Fruit fly (Drosophila melanogaster) whole organism, embryonic: ENCODE results near the gene CG33288.
A peak's percentile ranks its signal among the peaks of the same experiment; 100 is the strongest.

ENCODE experiments used
- C15 ChIP-seq: fragments of 200-800 bp; sonication (Bioruptor generic); IDR thresholded peaks from 3 replicates; pipeline ENCODE4 v1.3.6; 2022; ENCODE audit warnings: missing biosample characterization, missing genetic modification characterization
- CG11696 ChIP-seq: fragments of 200-800 bp; sonication (Bioruptor generic); IDR thresholded peaks from 2 replicates; pipeline ENCODE4 v1.3.6; 2022; ENCODE audit warnings: missing biosample characterization, missing genetic modification characterization
- CG12219 ChIP-seq: fragments of 200-800 bp; sonication (Bioruptor generic); optimal IDR thresholded peaks from 3 replicates; lab custom pipeline; 2018; ENCODE audit warnings: missing biosample characterization, mild to moderate bottlenecking, missing genetic modification characterization
- CG12236 ChIP-seq: fragments of 200-800 bp; sonication (Bioruptor generic); optimal IDR thresholded peaks from 2 replicates; lab custom pipeline; 2016; ENCODE audit warnings: missing biosample characterization, missing genetic modification characterization
- CG16815 ChIP-seq: fragments of 200-800 bp; sonication (Bioruptor generic); optimal IDR thresholded peaks from 3 replicates; lab custom pipeline; 2017; ENCODE audit warnings: missing biosample characterization, mild to moderate bottlenecking, missing genetic modification characterization
- CG2120 ChIP-seq: fragments of 200-800 bp; sonication (Bioruptor generic); optimal IDR thresholded peaks from 3 replicates; lab custom pipeline; 2016; ENCODE audit warnings: missing biosample characterization, missing genetic modification characterization
- CG2199 ChIP-seq: fragments of 200-800 bp; sonication (Bioruptor generic); IDR thresholded peaks from 3 replicates; pipeline ENCODE4 v1.3.6; 2022; ENCODE audit warnings: missing biosample characterization, missing genetic modification characterization
- CG2202 ChIP-seq: fragments of 200-800 bp; sonication (Bioruptor generic); optimal IDR thresholded peaks from 2 replicates; lab custom pipeline; 2018; ENCODE audit warnings: missing biosample characterization, mild to moderate bottlenecking, missing genetic modification characterization
- CG2712 ChIP-seq: fragments of 200-800 bp; optimal IDR thresholded peaks from 3 replicates; lab custom pipeline; 2019; ENCODE audit warnings: missing biosample characterization, mild to moderate bottlenecking, missing genetic modification characterization, moderate library complexity
- CG30020 ChIP-seq: fragments of 200-800 bp; optimal IDR thresholded peaks from 2 replicates; lab custom pipeline; 2019; ENCODE audit warnings: missing biosample characterization, mild to moderate bottlenecking, missing genetic modification characterization, moderate library complexity
- CG34224 ChIP-seq: fragments of 200-800 bp; sonication (Bioruptor generic); IDR thresholded peaks from 3 replicates; pipeline ENCODE4 v1.3.6; 2022; ENCODE audit warnings: missing biosample characterization, missing genetic modification characterization; ENCODE audit not compliant: partially characterized antibody
- CG4328 ChIP-seq: fragments of 200-800 bp; sonication (Bioruptor generic); optimal IDR thresholded peaks from 3 replicates; lab custom pipeline; 2017; ENCODE audit warnings: missing biosample characterization, missing genetic modification reagents, missing genetic modification characterization
- CG5953 ChIP-seq: fragments of 200-800 bp; sonication (Bioruptor generic); IDR thresholded peaks from 2 replicates; pipeline ENCODE4 v1.3.6; 2022; ENCODE audit warnings: missing biosample characterization, missing genetic modification characterization
- CG9609 ChIP-seq: fragments of 200-800 bp; sonication (Bioruptor generic); optimal IDR thresholded peaks from 3 replicates; lab custom pipeline; 2016; ENCODE audit warnings: missing biosample characterization, missing genetic modification characterization
- CoRest ChIP-seq: fragments of 200-800 bp; sonication (Bioruptor generic); optimal IDR thresholded peaks from 3 replicates; lab custom pipeline; 2018; ENCODE audit warnings: missing biosample characterization, mild to moderate bottlenecking, missing genetic modification characterization, moderate library complexity
- Dad ChIP-seq: fragments of 200-800 bp; sonication (Bioruptor generic); optimal IDR thresholded peaks from 3 replicates; lab custom pipeline; 2016; ENCODE audit warnings: missing biosample characterization, missing genetic modification characterization
- HLH4C ChIP-seq: fragments of 200-800 bp; sonication (Bioruptor generic); IDR thresholded peaks from 3 replicates; pipeline ENCODE4 v1.3.6; 2022; ENCODE audit warnings: missing biosample characterization, missing genetic modification characterization; ENCODE audit not compliant: partially characterized antibody
- Hsf ChIP-seq: fragments of 200-800 bp; sonication (Bioruptor generic); optimal IDR thresholded peaks from 3 replicates; lab custom pipeline; 2016; ENCODE audit warnings: missing biosample characterization, missing genetic modification characterization
- Jarid2 ChIP-seq: fragments of 200-800 bp; sonication (Bioruptor generic); optimal IDR thresholded peaks from 3 replicates; lab custom pipeline; 2017; ENCODE audit warnings: mild to moderate bottlenecking, missing biosample characterization, missing genetic modification reagents, missing genetic modification characterization
- Kr ChIP-seq: fragments of 200-800 bp; sonication (Bioruptor generic); optimal IDR thresholded peaks from 2 replicates; lab custom pipeline; 2017; ENCODE audit warnings: missing biosample characterization, mild to moderate bottlenecking, missing genetic modification characterization
- MESR4 ChIP-seq: fragments of 200-800 bp; sonication (Bioruptor generic); optimal IDR thresholded peaks from 2 replicates; lab custom pipeline; 2018; ENCODE audit warnings: missing biosample characterization, mild to moderate bottlenecking, missing genetic modification characterization, moderate library complexity
- NC2β ChIP-seq: fragments of 200-800 bp; sonication (Bioruptor generic); optimal IDR thresholded peaks from 2 replicates; lab custom pipeline; 2016; ENCODE audit warnings: missing biosample characterization, missing genetic modification characterization
- NfI ChIP-seq: fragments of 200-800 bp; sonication (Bioruptor generic); optimal IDR thresholded peaks from 3 replicates; lab custom pipeline; 2018; ENCODE audit warnings: missing biosample characterization, mild to moderate bottlenecking, missing genetic modification characterization, moderate library complexity
- Opbp ChIP-seq: fragments of 200-800 bp; sonication (Bioruptor generic); IDR thresholded peaks from 3 replicates; pipeline ENCODE4 v1.3.6; 2022; ENCODE audit warnings: missing biosample characterization, missing genetic modification characterization; ENCODE audit not compliant: partially characterized antibody
- Poxn ChIP-seq: fragments of 200-800 bp; sonication (Bioruptor generic); IDR thresholded peaks from 2 replicates; pipeline ENCODE4 v1.3.6; 2022; ENCODE audit warnings: missing biosample characterization, missing genetic modification characterization
- Sry-β ChIP-seq: fragments of 200-800 bp; sonication (Bioruptor generic); optimal IDR thresholded peaks from 2 replicates; lab custom pipeline; 2018; ENCODE audit warnings: missing biosample characterization, mild to moderate bottlenecking, missing genetic modification characterization, moderate library complexity
- aop ChIP-seq: fragments of 200-800 bp; sonication (Bioruptor generic); IDR thresholded peaks from 2 replicates; pipeline ENCODE4 v1.3.6; 2022; ENCODE audit warnings: missing biosample characterization, missing genetic modification characterization
- ase ChIP-seq: fragments of 200-800 bp; sonication (Bioruptor generic); IDR thresholded peaks from 3 replicates; pipeline ENCODE4 v1.3.6; 2022; ENCODE audit warnings: missing biosample characterization, missing genetic modification characterization
- ato ChIP-seq: fragments of 200-800 bp; sonication (Bioruptor generic); IDR thresholded peaks from 2 replicates; pipeline ENCODE4 v1.3.6; 2022; ENCODE audit warnings: missing biosample characterization, missing genetic modification characterization; ENCODE audit not compliant: partially characterized antibody
- bbx ChIP-seq: fragments of 200-800 bp; sonication (Bioruptor generic); IDR thresholded peaks from 2 replicates; pipeline ENCODE4 v1.3.6; 2022; ENCODE audit warnings: missing biosample characterization, missing genetic modification characterization; ENCODE audit not compliant: partially characterized antibody
- chif ChIP-seq, 2 experiments: fragments of 200-800 bp; sonication (Bioruptor generic); optimal IDR thresholded peaks; 3 replicates each; lab custom pipeline; 2016; ENCODE audit warnings: missing biosample characterization in 2 of 2, missing genetic modification characterization in 2 of 2
- crol ChIP-seq: fragments of 200-800 bp; sonication (Bioruptor generic); IDR thresholded peaks from 2 replicates; pipeline ENCODE4 v1.3.6; 2022; ENCODE audit warnings: missing biosample characterization, missing genetic modification characterization
- cwo ChIP-seq: fragments of 200-800 bp; sonication (Bioruptor generic); optimal IDR thresholded peaks from 3 replicates; lab custom pipeline; 2017; ENCODE audit warnings: missing biosample characterization, missing genetic modification characterization, mild to moderate bottlenecking, moderate library complexity, missing genetic modification reagents
- dimm ChIP-seq: fragments of 200-800 bp; sonication (Bioruptor generic); IDR thresholded peaks from 2 replicates; pipeline ENCODE4 v1.3.6; 2022; ENCODE audit warnings: missing biosample characterization, missing genetic modification characterization
- grn ChIP-seq: fragments of 200-800 bp; sonication (Bioruptor generic); optimal IDR thresholded peaks from 3 replicates; lab custom pipeline; 2017; ENCODE audit warnings: missing biosample characterization, missing genetic modification characterization
- h ChIP-seq: fragments of >200 bp; optimal IDR thresholded peaks from 2 replicates; lab custom pipeline; 2017
- hbn ChIP-seq: fragments of 200-800 bp; sonication (Bioruptor generic); IDR thresholded peaks from 2 replicates; pipeline ENCODE4 v1.3.6; 2022; ENCODE audit warnings: missing biosample characterization, missing genetic modification characterization; ENCODE audit not compliant: partially characterized antibody
- her ChIP-seq: fragments of 200-800 bp; sonication (Bioruptor generic); optimal IDR thresholded peaks from 2 replicates; lab custom pipeline; 2016; ENCODE audit warnings: missing biosample characterization, missing genetic modification characterization
- ind ChIP-seq: fragments of 200-800 bp; sonication (Bioruptor generic); optimal IDR thresholded peaks from 3 replicates; lab custom pipeline; 2016; ENCODE audit warnings: missing biosample characterization, missing genetic modification characterization
- mam ChIP-seq: fragments of 200-800 bp; sonication (Bioruptor generic); optimal IDR thresholded peaks from 3 replicates; lab custom pipeline; 2016; ENCODE audit warnings: missing biosample characterization, missing genetic modification characterization
- nerfin-1 ChIP-seq: fragments of 200-800 bp; sonication (Bioruptor generic); optimal IDR thresholded peaks from 3 replicates; lab custom pipeline; 2019; ENCODE audit warnings: missing biosample characterization, mild to moderate bottlenecking, missing genetic modification characterization, moderate library complexity
- nmo ChIP-seq: fragments of 200-800 bp; sonication (Bioruptor generic); optimal IDR thresholded peaks from 2 replicates; lab custom pipeline; 2018; ENCODE audit warnings: missing biosample characterization, mild to moderate bottlenecking, missing genetic modification characterization, moderate library complexity
- otp ChIP-seq: fragments of 200-800 bp; sonication (Bioruptor generic); IDR thresholded peaks from 3 replicates; pipeline ENCODE4, ENCODE4 v1.3.6; 2022; ENCODE audit warnings: missing biosample characterization, missing genetic modification characterization
- pan ChIP-seq, 4 experiments: fragments of >200 bp in 3 of 4; fragments of 200-800 bp in 1 of 4; sonication (Bioruptor generic) in 1 of 4; optimal IDR thresholded peaks in 3 of 4; IDR thresholded peaks in 1 of 4; 2 replicates each; pipeline versions ENCODE4 v1.3.6 to Lab custom; 2017 to 2022; ENCODE audit warnings: missing biosample characterization in 2 of 4, missing genetic modification characterization in 2 of 4, mixed read lengths in 1 of 4
- pzg ChIP-seq: fragments of 200-800 bp; sonication (Bioruptor generic); optimal IDR thresholded peaks from 3 replicates; lab custom pipeline; 2018; ENCODE audit warnings: missing biosample characterization, mild to moderate bottlenecking, missing genetic modification characterization, moderate library complexity
- shn ChIP-seq: fragments of 200-800 bp; sonication (Bioruptor generic); optimal IDR thresholded peaks from 3 replicates; lab custom pipeline; 2016; ENCODE audit warnings: missing biosample characterization, missing genetic modification characterization
- tup ChIP-seq: fragments of 200-800 bp; sonication (Bioruptor generic); optimal IDR thresholded peaks from 2 replicates; lab custom pipeline; 2016; ENCODE audit warnings: missing biosample characterization, mild to moderate bottlenecking, missing genetic modification characterization, moderate library complexity
- unpg ChIP-seq: fragments of 200-800 bp; sonication (Bioruptor generic); optimal IDR thresholded peaks from 3 replicates; lab custom pipeline; 2018; ENCODE audit warnings: missing biosample characterization, mild to moderate bottlenecking, missing genetic modification characterization, moderate library complexity
- wek ChIP-seq: fragments of 200-800 bp; sonication (Bioruptor generic); optimal IDR thresholded peaks from 3 replicates; lab custom pipeline; 2018; ENCODE audit warnings: missing biosample characterization, mild to moderate bottlenecking, missing genetic modification characterization, moderate library complexity
- zen ChIP-seq: fragments of 200-800 bp; sonication (Bioruptor generic); optimal IDR thresholded peaks from 3 replicates; lab custom pipeline; 2018; ENCODE audit warnings: missing biosample characterization, mild to moderate bottlenecking, missing genetic modification characterization, moderate library complexity

Gene CG33288

DNA sequence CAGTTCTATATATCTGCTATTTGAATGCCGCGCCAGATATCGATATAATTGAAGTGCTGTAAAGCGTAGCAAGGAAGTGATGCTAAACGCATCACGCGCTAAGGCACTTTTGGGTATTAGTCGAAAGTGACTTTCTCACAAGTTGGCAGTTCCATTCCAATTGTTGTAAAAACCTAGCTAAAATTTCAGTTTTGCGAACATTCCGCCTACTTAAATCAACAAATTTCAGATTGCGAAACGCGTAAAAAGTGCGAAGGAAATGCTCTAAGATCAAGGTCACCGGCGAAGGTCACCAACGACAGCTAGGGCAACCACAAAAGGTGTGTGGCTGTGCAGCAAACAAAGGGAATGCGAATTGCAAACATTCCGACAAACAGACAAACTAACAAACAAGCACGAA is 18.1 kb downstream of the CG33288 start, which contains the start of gene Syx7 (continued):
- TF ChIP-seq h (lab: Kevin White, UChicago) (no peak), ase (no peak), bbx (GFP tag; lab: Robert Waterston, UW) (peak; percentile 37; the same call in 1 of the 2 replicates), grn (GFP tag; lab: Kevin White, UChicago) (no peak), chif (GFP tag; optimal IDR thresholded peaks at IDR 0.05; lab: Kevin White, UChicago) (no peak), CG9609 (GFP tag; lab: Kevin White, UChicago) (peak; percentile 38), aop (GFP tag; lab: Robert Waterston, UW) (no peak), nmo (GFP tag; lab: Kevin White, UChicago) (peak; percentile 64), dimm (GFP tag; lab: Robert Waterston, UW) (no peak), NC2β (peak; percentile 48), CG2202 (tag; lab: Kevin White, UChicago) (no peak), CG2120 (peak; percentile 64), crol (GFP tag; lab: Robert Waterston, UW) (no peak), CG30020 (tag; lab: Kevin White, UChicago) (peak; percentile 2), Sry-β (GFP tag; lab: Kevin White, UChicago) (peak; percentile 80), MESR4 (GFP tag; lab: Kevin White, UChicago) (peak; percentile 82), Hsf (GFP tag; lab: Kevin White, UChicago) (peak; percentile 25), CG11696 (GFP tag; lab: Robert Waterston, UW) (no peak), unpg (GFP tag; lab: Kevin White, UChicago) (no peak), CG34224 (GFP tag; lab: Robert Waterston, UW) (peak; percentile 62; the same call in 2 of the 3 replicates), zen (tag; lab: Kevin White, UChicago) (peak; percentile 3), pzg (GFP tag; lab: Kevin White, UChicago) (peak; percentile 96), CG2199 (no peak), wek (GFP tag; lab: Kevin White, UChicago) (no peak), Kr (GFP tag; lab: Kevin White, UChicago) (no peak), mam (peak; percentile 59), Opbp (peak; percentile 78), ind (GFP tag; lab: Kevin White, UChicago) (no peak), CG12236 (GFP tag; lab: Kevin White, UChicago) (no peak), NfI (peak; percentile 1), HLH4C (no peak; the same call in 1 of the 3 replicates), her (peak; percentile 60), pan (optimal IDR thresholded peaks at IDR 0.05; lab: Kevin White, UChicago) (no peak), pan (GFP tag; optimal IDR thresholded peaks at IDR 0.05 in 1 of 2, IDR thresholded peaks at IDR 0.05 in 1 of 2) (peak in 1 of 2 experiments; percentile 16), tup (GFP tag; lab: Kevin White, UChicago) (no peak), ato (GFP tag; lab: Robert Waterston, UW) (0 out of 2 replicates have a peak, but pooled peaks have one; percentile 59), Poxn (no peak), CG2712 (peak; percentile 40), CG12219 (no peak), hbn (GFP tag; lab: Robert Waterston, UW) (no peak), cwo (GFP tag; lab: Kevin White, UChicago) (no peak), CG5953 (GFP tag; lab: Robert Waterston, UW) (no peak), nerfin-1 (tag; lab: Kevin White, UChicago) (peak; percentile 92), C15 (GFP tag; lab: Robert Waterston, UW) (no peak), Dad (GFP tag; lab: Kevin White, UChicago) (peak; percentile 13), otp (GFP tag; lab: Robert Waterston, UW) (no peak), CG4328 (no peak), CG16815 (no peak), shn (no peak), Jarid2 (GFP tag; lab: Kevin White, UChicago) (no peak), CoRest (tag; lab: Kevin White, UChicago) (peak; percentile 33)
